Fruit fly (Drosophila melanogaster): Measurements from ENCODE around the gene CG14515.

DNA sequence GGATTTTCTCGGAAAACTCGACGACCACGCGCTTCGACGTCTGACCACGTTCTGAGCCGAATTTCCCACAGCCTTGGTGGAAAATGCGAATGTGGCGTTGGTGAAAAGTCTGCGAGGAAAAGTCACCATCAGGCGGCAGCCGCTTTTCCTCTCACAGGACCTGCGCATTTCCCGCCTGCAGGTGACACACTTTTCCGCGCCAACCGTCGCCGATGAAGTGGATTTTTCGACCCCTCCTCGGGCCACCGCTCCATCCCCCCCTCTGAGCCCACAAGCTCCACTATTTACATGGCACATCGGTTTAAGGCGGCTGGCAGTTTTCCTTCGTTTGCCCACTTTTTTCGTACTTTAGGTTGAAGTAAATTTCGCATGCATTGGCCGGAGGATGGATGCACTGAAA lies 2.4 kb upstream of the CG14515 start, which contains the start of gene jus:
- TF ChIP-seq CG8478 (optimal IDR thresholded peaks at IDR 0.05) = no peak
- no peak for TF ChIP-seq CTCF (optimal IDR thresholded peaks at IDR 0.05)
